Fruit fly (Drosophila melanogaster): ENCODE results near the gene CG13946.

DNA sequence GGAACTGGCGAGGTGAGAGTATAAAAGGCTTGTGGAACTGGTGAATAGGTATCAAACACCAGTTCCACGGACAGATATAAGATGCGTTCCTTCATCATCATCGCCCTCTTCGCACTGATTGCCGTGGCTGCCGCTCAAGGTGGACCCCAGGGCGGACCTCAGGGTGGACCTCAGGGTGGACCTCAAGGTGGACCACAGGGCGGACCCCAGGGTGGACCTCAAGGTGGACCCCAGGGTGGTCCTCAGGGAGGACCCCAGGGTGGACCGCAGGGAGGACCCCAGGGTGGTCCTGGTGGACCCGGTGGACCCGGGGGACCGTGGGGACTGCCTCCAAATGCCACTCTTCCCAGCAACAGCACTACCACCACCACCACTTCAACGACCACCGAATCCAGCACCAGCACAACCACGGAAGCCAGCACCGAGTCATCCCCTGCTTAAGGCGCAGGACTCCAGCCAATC, 2.8 kb downstream of the CG13946 start, which contains the start of gene CG13947:
- TF ChIP-seq h (optimal IDR thresholded peaks at IDR 0.05): no peak
- TF ChIP-seq Myc (optimal IDR thresholded peaks at IDR 0.05): no peak
- no peak for TF ChIP-seq psq (optimal IDR thresholded peaks at IDR 0.05)

All from Kc167 (cell line).